Fruit fly (Drosophila melanogaster) whole organism, prepupa: ENCODE measurements around the gene CG42237.

Source experiments
- Blimp-1 ChIP-seq: fragments of 200-800 bp; sonication (Bioruptor generic); optimal IDR thresholded peaks from 3 replicates; lab custom pipeline; 2017; ENCODE audit warnings: missing biosample characterization, missing genetic modification characterization, mild to moderate bottlenecking, moderate library complexity, missing genetic modification reagents
- CG10631 ChIP-seq: fragments of 200-800 bp; sonication (Bioruptor generic); optimal IDR thresholded peaks from 2 replicates; lab custom pipeline; 2016; ENCODE audit warnings: missing biosample characterization, missing genetic modification characterization
- CG10669 ChIP-seq: fragments of 200-800 bp; sonication (Bioruptor generic); optimal IDR thresholded peaks from 3 replicates; lab custom pipeline; 2018; ENCODE audit warnings: missing biosample characterization, mild to moderate bottlenecking, missing genetic modification characterization, moderate library complexity
- CG11294 ChIP-seq: fragments of 200-800 bp; sonication (Bioruptor generic); IDR thresholded peaks from 2 replicates; pipeline ENCODE4 v1.3.6; 2022; ENCODE audit warnings: missing biosample characterization, missing genetic modification characterization
- CG11762 ChIP-seq: fragments of 200-800 bp; sonication (Bioruptor generic); optimal IDR thresholded peaks from 3 replicates; lab custom pipeline; 2016; ENCODE audit warnings: missing biosample characterization, missing genetic modification characterization; ENCODE audit not compliant: insufficient read depth
- CG11902 ChIP-seq: fragments of 200-800 bp; sonication (Bioruptor generic); optimal IDR thresholded peaks from 3 replicates; lab custom pipeline; 2016; ENCODE audit warnings: missing biosample characterization, missing genetic modification characterization
- CG15336 ChIP-seq: fragments of 200-800 bp; sonication (Bioruptor generic); IDR thresholded peaks from 2 replicates; pipeline ENCODE4 v1.3.6; 2022; ENCODE audit warnings: missing biosample characterization, missing genetic modification characterization
- CG16779 ChIP-seq: fragments of 200-800 bp; sonication (Bioruptor generic); optimal IDR thresholded peaks from 3 replicates; lab custom pipeline; 2017; ENCODE audit warnings: missing biosample characterization, mild to moderate bottlenecking, missing genetic modification characterization
- CG3032 ChIP-seq: fragments of 200-800 bp; optimal IDR thresholded peaks from 2 replicates; lab custom pipeline; 2019; ENCODE audit warnings: missing biosample characterization, mild to moderate bottlenecking, missing genetic modification characterization, moderate library complexity
- CG32006 ChIP-seq: fragments of 200-800 bp; sonication (Bioruptor generic); optimal IDR thresholded peaks from 3 replicates; lab custom pipeline; 2017; ENCODE audit warnings: missing biosample characterization, mild to moderate bottlenecking, missing genetic modification characterization
- CG34406 ChIP-seq: fragments of 200-800 bp; sonication (Bioruptor generic); optimal IDR thresholded peaks from 3 replicates; lab custom pipeline; 2016; ENCODE audit warnings: missing biosample characterization, missing genetic modification characterization
- CG3919 ChIP-seq: fragments of 200-800 bp; sonication (Bioruptor generic); optimal IDR thresholded peaks from 3 replicates; lab custom pipeline; 2016; ENCODE audit warnings: missing biosample characterization, missing genetic modification characterization
- CG4318 ChIP-seq: fragments of 200-800 bp; sonication (Bioruptor generic); optimal IDR thresholded peaks from 3 replicates; lab custom pipeline; 2017; ENCODE audit warnings: missing biosample characterization, mild to moderate bottlenecking, missing genetic modification characterization
- CG6163 ChIP-seq: fragments of 200-800 bp; sonication (Bioruptor generic); IDR thresholded peaks from 3 replicates; pipeline ENCODE4 v1.3.6; 2022; ENCODE audit warnings: missing biosample characterization, missing genetic modification characterization
- CG6276 ChIP-seq: fragments of 200-800 bp; sonication (Bioruptor generic); optimal IDR thresholded peaks from 2 replicates; lab custom pipeline; 2017; ENCODE audit warnings: missing biosample characterization, mild to moderate bottlenecking, missing genetic modification characterization
- CG6792 ChIP-seq: fragments of 200-800 bp; sonication (Bioruptor generic); optimal IDR thresholded peaks from 3 replicates; lab custom pipeline; 2016; ENCODE audit warnings: missing biosample characterization, missing genetic modification characterization
- CG6808 ChIP-seq: fragments of 200-800 bp; sonication (Bioruptor generic); optimal IDR thresholded peaks from 3 replicates; lab custom pipeline; 2017; ENCODE audit warnings: missing biosample characterization, missing genetic modification characterization, mild to moderate bottlenecking, moderate library complexity, missing genetic modification reagents
- CG6854 ChIP-seq: fragments of 200-800 bp; sonication (Bioruptor generic); optimal IDR thresholded peaks from 2 replicates; lab custom pipeline; 2017; ENCODE audit warnings: missing biosample characterization, mild to moderate bottlenecking, missing genetic modification characterization
- CG7368 ChIP-seq: fragments of 200-800 bp; sonication (Bioruptor generic); optimal IDR thresholded peaks from 3 replicates; lab custom pipeline; 2016; ENCODE audit warnings: missing biosample characterization, missing genetic modification characterization
- CG8119 ChIP-seq: fragments of 200-800 bp; sonication (Bioruptor generic); IDR thresholded peaks from 3 replicates; pipeline ENCODE4 v1.3.6; 2022; ENCODE audit warnings: missing biosample characterization, missing genetic modification characterization
- CG8632 ChIP-seq: fragments of 200-800 bp; sonication (Bioruptor generic); optimal IDR thresholded peaks from 3 replicates; lab custom pipeline; 2016; ENCODE audit warnings: missing biosample characterization, missing genetic modification characterization
- Eip75B ChIP-seq: fragments of 200-800 bp; sonication (Bioruptor generic); optimal IDR thresholded peaks from 3 replicates; lab custom pipeline; 2016; ENCODE audit warnings: missing biosample characterization, missing genetic modification characterization
- Eip78C ChIP-seq: fragments of 200-800 bp; sonication (Bioruptor generic); peaks from one replicate; lab custom pipeline; 2016; ENCODE audit warnings: missing biosample characterization, missing genetic modification characterization
- Eip93F ChIP-seq: fragments of 200-800 bp; sonication (Bioruptor generic); optimal IDR thresholded peaks from 2 replicates; lab custom pipeline; 2016; ENCODE audit warnings: missing biosample characterization, mild to moderate bottlenecking, missing genetic modification characterization
- Ets21C ChIP-seq: fragments of 200-800 bp; sonication (Bioruptor generic); optimal IDR thresholded peaks from 3 replicates; lab custom pipeline; 2016; ENCODE audit warnings: missing biosample characterization, missing genetic modification characterization
- Ets96B ChIP-seq: fragments of 200-800 bp; optimal IDR thresholded peaks from 2 replicates; lab custom pipeline; 2019; ENCODE audit warnings: missing biosample characterization, mild to moderate bottlenecking, missing genetic modification characterization, moderate library complexity
- Gug ChIP-seq: fragments of 200-800 bp; sonication (Bioruptor generic); IDR thresholded peaks from 2 replicates; pipeline ENCODE4 v1.3.6; 2022; ENCODE audit warnings: missing biosample characterization, missing genetic modification characterization
- Hr39 ChIP-seq: fragments of 200-800 bp; sonication (Bioruptor generic); optimal IDR thresholded peaks from 2 replicates; lab custom pipeline; 2016; ENCODE audit warnings: missing biosample characterization, missing genetic modification characterization
- Hr4 ChIP-seq: fragments of 200-800 bp; sonication (Bioruptor generic); optimal IDR thresholded peaks from 3 replicates; lab custom pipeline; 2016; ENCODE audit warnings: missing biosample characterization, missing genetic modification characterization
- Lpt ChIP-seq: fragments of 200-800 bp; sonication (Bioruptor generic); optimal IDR thresholded peaks from 3 replicates; lab custom pipeline; 2016; ENCODE audit warnings: missing biosample characterization, missing genetic modification characterization
- Met ChIP-seq: fragments of 200-800 bp; sonication (Bioruptor generic); optimal IDR thresholded peaks from 3 replicates; lab custom pipeline; 2016; ENCODE audit warnings: missing biosample characterization, missing genetic modification characterization
- OdsH ChIP-seq: fragments of 200-800 bp; sonication (Bioruptor generic); optimal IDR thresholded peaks from 3 replicates; lab custom pipeline; 2016; ENCODE audit warnings: missing biosample characterization, missing genetic modification characterization
- Smox ChIP-seq: fragments of 200-800 bp; sonication (Bioruptor generic); optimal IDR thresholded peaks from 3 replicates; lab custom pipeline; 2016; ENCODE audit warnings: missing biosample characterization, missing genetic modification characterization
- Sox102F ChIP-seq: fragments of 200-800 bp; sonication (Bioruptor generic); optimal IDR thresholded peaks from 2 replicates; lab custom pipeline; 2016; ENCODE audit warnings: missing biosample characterization, mild to moderate bottlenecking, missing genetic modification characterization
- Sox14 ChIP-seq: fragments of 200-800 bp; sonication (Bioruptor generic); optimal IDR thresholded peaks from 3 replicates; lab custom pipeline; 2016; ENCODE audit warnings: missing biosample characterization, missing genetic modification characterization
- Sox15 ChIP-seq: fragments of 200-800 bp; sonication (Bioruptor generic); optimal IDR thresholded peaks from 3 replicates; lab custom pipeline; 2016; ENCODE audit warnings: missing biosample characterization, missing genetic modification characterization
- achi ChIP-seq: fragments of 200-800 bp; sonication (Bioruptor generic); optimal IDR thresholded peaks from 3 replicates; lab custom pipeline; 2016; ENCODE audit warnings: missing biosample characterization, missing genetic modification characterization
- acj6 ChIP-seq: fragments of 200-800 bp; sonication (Bioruptor generic); optimal IDR thresholded peaks from 3 replicates; lab custom pipeline; 2016; ENCODE audit warnings: missing biosample characterization, missing genetic modification characterization
- cyc ChIP-seq: fragments of 200-800 bp; sonication (Bioruptor generic); optimal IDR thresholded peaks from 3 replicates; lab custom pipeline; 2016; ENCODE audit warnings: missing biosample characterization, missing genetic modification characterization
- dac ChIP-seq: fragments of 200-800 bp; sonication (Bioruptor generic); optimal IDR thresholded peaks from 2 replicates; lab custom pipeline; 2017; ENCODE audit warnings: missing biosample characterization, mild to moderate bottlenecking, missing genetic modification characterization
- dsx ChIP-seq: fragments of 200-800 bp; optimal IDR thresholded peaks from 3 replicates; lab custom pipeline; 2019; ENCODE audit warnings: missing biosample characterization, mild to moderate bottlenecking, missing genetic modification characterization, moderate library complexity; ENCODE audit not compliant: poor library complexity, severe bottlenecking
- eg ChIP-seq: fragments of 200-800 bp; sonication (Bioruptor generic); IDR thresholded peaks from 3 replicates; pipeline ENCODE4 v1.3.6; 2022; ENCODE audit warnings: missing biosample characterization, missing genetic modification characterization
- esn ChIP-seq: fragments of 200-800 bp; sonication (Bioruptor generic); optimal IDR thresholded peaks from 2 replicates; lab custom pipeline; 2016; ENCODE audit warnings: missing biosample characterization, mild to moderate bottlenecking, missing genetic modification characterization, moderate library complexity
- fd59A ChIP-seq: fragments of 200-800 bp; sonication (Bioruptor generic); optimal IDR thresholded peaks from 2 replicates; lab custom pipeline; 2017; ENCODE audit warnings: missing biosample characterization, mild to moderate bottlenecking, missing genetic modification characterization, missing genetic modification reagents
- fd85E ChIP-seq: fragments of 200-800 bp; sonication (Bioruptor generic); optimal IDR thresholded peaks from 3 replicates; lab custom pipeline; 2016; ENCODE audit warnings: missing biosample characterization, missing genetic modification characterization
- lz ChIP-seq: fragments of 200-800 bp; sonication (Bioruptor generic); optimal IDR thresholded peaks from 3 replicates; lab custom pipeline; 2016; ENCODE audit warnings: missing biosample characterization, missing genetic modification characterization
- pdm3 ChIP-seq: fragments of 200-800 bp; sonication (Bioruptor generic); optimal IDR thresholded peaks from 3 replicates; lab custom pipeline; 2016; ENCODE audit warnings: missing biosample characterization, missing genetic modification characterization
- spab ChIP-seq: fragments of 200-800 bp; sonication (Bioruptor generic); optimal IDR thresholded peaks from 2 replicates; lab custom pipeline; 2017; ENCODE audit warnings: missing biosample characterization, mild to moderate bottlenecking, missing genetic modification characterization, missing genetic modification reagents
- ss ChIP-seq, 2 experiments: fragments of 200-800 bp; sonication (Bioruptor generic); optimal IDR thresholded peaks; 2 replicates in 1 of 2; 3 replicates in 1 of 2; lab custom pipeline; 2017 to 2018; ENCODE audit warnings: mild to moderate bottlenecking in 2 of 2, missing biosample characterization in 2 of 2, missing genetic modification characterization in 2 of 2, moderate library complexity in 1 of 2
- svp ChIP-seq: fragments of 200-800 bp; sonication (Bioruptor generic); peaks from one replicate; lab custom pipeline; 2016; ENCODE audit warnings: missing biosample characterization, missing genetic modification characterization
- vri ChIP-seq: fragments of 200-800 bp; sonication (Bioruptor generic); optimal IDR thresholded peaks from 3 replicates; lab custom pipeline; 2016; ENCODE audit warnings: missing biosample characterization, mild to moderate bottlenecking, missing genetic modification characterization

Gene CG42237

dm6 chrX:13116438-13117243 is 1.7 kb downstream of the CG42237 start:
- TF ChIP-seq Sox15 (GFP tag; lab: Kevin White, UChicago) (no peak), Lpt (GFP tag; lab: Kevin White, UChicago) (no peak), Hr39 (GFP tag; lab: Kevin White, UChicago) (no peak), fd59A (no peak), dac (GFP tag; lab: Kevin White, UChicago) (no peak), CG6276 (GFP tag; lab: Kevin White, UChicago) (peak; percentile 14), lz (GFP tag; lab: Kevin White, UChicago) (peak; percentile 7), Blimp-1 (peak; percentile 6), cyc (no peak), Ets21C (no peak), CG6792 (GFP tag; lab: Kevin White, UChicago) (no peak), CG6163 (peak; percentile 65; the same call in 2 of the 3 replicates), Hr4 (peak; percentile 12), Sox102F (GFP tag; lab: Kevin White, UChicago) (no peak), CG10631 (GFP tag; lab: Kevin White, UChicago) (no peak), pdm3 (GFP tag; lab: Kevin White, UChicago) (peak; percentile 6), Gug (GFP tag; lab: Robert Waterston, UW) (no peak), esn (no peak), CG3032 (peak; percentile 33), CG7368 (GFP tag; lab: Kevin White, UChicago) (no peak), fd85E (no peak), Sox14 (GFP tag; lab: Kevin White, UChicago) (no peak), CG15336 (GFP tag; lab: Robert Waterston, UW) (no peak), svp (GFP tag; lab: Kevin White, UChicago) (peak; percentile 70), eg (GFP tag; lab: Robert Waterston, UW) (peak; percentile 39; the same call in 1 of the 3 replicates), CG4318 (no peak), achi (no peak), CG11762 (GFP tag; lab: Kevin White, UChicago) (no peak), vri (no peak), CG32006 (GFP tag; lab: Kevin White, UChicago) (peak; percentile 57), CG11294 (GFP tag; lab: Robert Waterston, UW) (no peak), Smox (GFP tag; lab: Kevin White, UChicago) (no peak), Ets96B (tag; lab: Kevin White, UChicago) (peak; percentile 31), Eip75B (no peak), acj6 (GFP tag; lab: Kevin White, UChicago) (no peak), CG3919 (GFP tag; lab: Kevin White, UChicago) (peak; percentile 2), spab (GFP tag; lab: Kevin White, UChicago) (peak; percentile 40), CG10669 (GFP tag; lab: Kevin White, UChicago) (peak; percentile 35), Eip93F (GFP tag; lab: Kevin White, UChicago) (no peak), dsx (GFP tag; lab: Kevin White, UChicago) (peak; percentile 43), CG6854 (peak; percentile 25), CG8632 (no peak), CG6808 (GFP tag; lab: Kevin White, UChicago) (peak; percentile 73), OdsH (GFP tag; lab: Kevin White, UChicago) (peak; percentile 27), Eip78C (GFP tag; lab: Kevin White, UChicago) (peak; percentile 92), Met (GFP tag; lab: Kevin White, UChicago) (peak; percentile 24), CG11902 (no peak), ss (GFP tag; optimal IDR thresholded peaks at IDR 0.05; lab: Kevin White, UChicago) (peak; percentile 88 to 90), CG8119 (no peak; the same call in 2 of the 3 replicates), CG16779 (peak; percentile 31), CG34406 (GFP tag; lab: Kevin White, UChicago) (peak; percentile 13)
